Worm (Caenorhabditis elegans): Measurements from ENCODE around the gene sut-1.

Gene sut-1

ce11 chrII:1163275-1163674 is 40.2 kb upstream of the sut-1 start, which contains the start of gene T23F4.2:
Gene T23F4.2 (plus strand): TSS chrII:1163575.
- no peak for TF ChIP-seq arid-1 (GFP tag; conservative IDR thresholded peaks at IDR 0.05)
- TF ChIP-seq dmd-8 (GFP tag; IDR thresholded peaks at IDR 0.05), result no peak
- TF ChIP-seq F49E8.2 (tag; optimal IDR thresholded peaks at IDR 0.05; ENCODE audit: borderline replicate concordance), result no peak
- no peak for TF ChIP-seq snpc-4 (tag; optimal IDR thresholded peaks at IDR 0.05)
- no peak for TF ChIP-seq Y48G9A.11 (GFP tag; IDR thresholded peaks at IDR 0.05)
- TF ChIP-seq Y75B8A.6 (GFP tag; IDR thresholded peaks at IDR 0.05), result no peak
- TF ChIP-seq php-3 (GFP tag; IDR thresholded peaks at IDR 0.05), result no peak
- no peak for TF ChIP-seq ceh-62 (tag; optimal IDR thresholded peaks at IDR 0.05)
- TF ChIP-seq daf-16 (GFP tag; optimal IDR thresholded peaks at IDR 0.05), result no peak
- no peak for TF ChIP-seq daf-16 (tag; optimal IDR thresholded peaks at IDR 0.05)
- no peak for TF ChIP-seq aly-2 (tag; optimal IDR thresholded peaks at IDR 0.05)

DNA sequence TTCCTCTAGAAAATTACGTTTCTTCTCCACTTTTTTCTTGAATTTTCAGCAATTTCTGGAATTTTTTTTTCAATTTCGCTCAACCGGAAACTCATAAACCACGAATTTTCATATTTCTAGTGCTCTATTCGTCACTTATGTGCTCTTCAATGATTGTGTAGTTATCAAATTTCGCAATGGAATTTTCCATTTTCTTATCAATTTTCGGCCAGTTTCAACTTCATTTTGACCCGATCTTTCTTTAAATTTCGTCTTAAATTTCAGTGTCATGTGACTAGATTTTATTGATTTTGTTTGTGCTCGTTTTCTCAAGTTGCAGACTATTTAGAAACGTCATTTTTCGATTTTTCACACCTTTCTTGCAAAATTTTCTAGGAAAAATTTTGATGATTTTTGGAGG is 36.7 kb upstream of the sut-1 start:
- TF ChIP-seq dmd-6 (GFP tag; IDR thresholded peaks at IDR 0.05), result peak; percentile 65; the same call in 1 of the 2 replicates
- no peak for TF ChIP-seq daf-8 (GFP tag; IDR thresholded peaks at IDR 0.05)
- TF ChIP-seq R02D3.7 (tag; optimal IDR thresholded peaks at IDR 0.05), result no peak
- TF ChIP-seq hlh-30 (tag; optimal IDR thresholded peaks at IDR 0.05; ENCODE audit: insufficient read depth), result no peak
- TF ChIP-seq snpc-4 (tag; optimal IDR thresholded peaks at IDR 0.05), result no peak
- TF ChIP-seq T26A8.4 (GFP tag; IDR thresholded peaks at IDR 0.05), result no peak
- no peak for TF ChIP-seq dpl-1 (GFP tag; optimal IDR thresholded peaks at IDR 0.05)
- TF ChIP-seq php-3 (GFP tag; IDR thresholded peaks at IDR 0.05), result 0 out of 2 replicates have a peak, but pooled peaks have one; percentile 44
- TF ChIP-seq hlh-11 (tag; optimal IDR thresholded peaks at IDR 0.05), result peak; percentile 31
- TF ChIP-seq lin-15B (tag; optimal IDR thresholded peaks at IDR 0.05), result no peak
- TF ChIP-seq spr-3 (GFP tag; optimal IDR thresholded peaks at IDR 0.05), result no peak
- TF ChIP-seq nhr-28 (tag; optimal IDR thresholded peaks at IDR 0.05), result peak; percentile 69
- TF ChIP-seq nhr-11 (tag; optimal IDR thresholded peaks at IDR 0.05), result no peak
- no peak for TF ChIP-seq F49E8.2 (tag; optimal IDR thresholded peaks at IDR 0.05; ENCODE audit: borderline replicate concordance)
- TF ChIP-seq egl-27 (tag; optimal IDR thresholded peaks at IDR 0.05), result no peak
- TF ChIP-seq dmd-8 (GFP tag; IDR thresholded peaks at IDR 0.05), result no peak
- no peak for TF ChIP-seq nhr-111 (GFP tag; optimal IDR thresholded peaks at IDR 0.05)
- TF ChIP-seq ceh-44 (GFP tag; IDR thresholded peaks at IDR 0.05), result no peak
- peak; percentile 30 for TF ChIP-seq dve-1 (tag; optimal IDR thresholded peaks at IDR 0.05; ENCODE audit: insufficient read depth)
- peak; percentile 70 for TF ChIP-seq pqm-1 (tag; optimal IDR thresholded peaks at IDR 0.05)
- TF ChIP-seq fkh-10 (GFP tag; optimal IDR thresholded peaks at IDR 0.05), result no peak
- no peak for TF ChIP-seq egl-43 (GFP tag; IDR thresholded peaks at IDR 0.05)
- TF ChIP-seq unc-62 (GFP tag; optimal IDR thresholded peaks at IDR 0.05 in 1 of 2), result no peak
- no peak for TF ChIP-seq unc-62 (tag; optimal IDR thresholded peaks at IDR 0.05)
- TF ChIP-seq daf-16 (GFP tag; optimal IDR thresholded peaks at IDR 0.05), result no peak
- TF ChIP-seq daf-16 (tag; optimal IDR thresholded peaks at IDR 0.05), result peak; percentile 42

DNA sequence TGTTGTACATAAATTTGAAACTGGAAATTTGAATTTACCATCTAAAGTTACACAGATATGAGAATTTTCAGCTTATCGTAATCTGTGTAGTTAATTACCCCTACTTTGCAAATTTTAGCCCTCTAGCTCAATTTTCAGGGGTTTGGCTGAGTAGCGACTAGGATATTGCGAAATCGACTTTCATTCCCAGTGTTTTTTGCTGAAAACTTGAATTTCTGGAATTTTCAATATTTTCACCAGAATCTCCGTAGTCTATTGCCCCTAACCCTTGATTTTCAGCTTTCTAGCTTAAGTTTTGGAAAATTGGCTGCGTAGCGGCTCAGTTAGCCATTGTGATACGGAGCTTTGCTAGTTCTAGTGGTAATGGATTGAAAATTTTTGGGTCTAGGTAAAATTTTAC is 34.1 kb upstream of the sut-1 start:
- TF ChIP-seq aha-1 (tag), result peak; percentile 77
- TF ChIP-seq lin-15B (tag; optimal IDR thresholded peaks at IDR 0.05), result no peak
- TF ChIP-seq zfp-2 (tag; optimal IDR thresholded peaks at IDR 0.05), result peak; percentile 59

DNA sequence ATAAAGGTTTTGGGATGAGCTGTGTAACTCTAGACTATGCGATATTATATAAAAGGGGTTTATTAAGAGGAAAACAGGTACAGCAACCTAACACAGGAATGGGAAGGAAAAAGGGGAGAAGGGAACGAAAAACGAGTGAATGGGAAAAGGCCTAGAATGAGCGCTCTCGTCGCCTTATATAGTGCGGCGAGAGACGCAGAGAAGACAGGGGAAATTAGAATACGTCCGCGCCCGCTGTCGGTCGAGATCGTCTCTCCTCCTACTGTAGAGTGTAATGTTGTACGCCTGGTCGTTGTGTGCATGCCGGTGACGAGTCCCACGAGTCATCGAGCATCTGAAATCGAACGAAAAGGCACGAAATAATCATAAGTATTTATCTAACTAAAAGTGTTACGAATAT is 30.2 kb upstream of the sut-1 start:
- TF ChIP-seq dve-1 (tag; optimal IDR thresholded peaks at IDR 0.05; ENCODE audit: insufficient read depth) (no peak), Y5F2A.4 (GFP tag; optimal IDR thresholded peaks at IDR 0.05) (no peak), lin-39 (tag; optimal IDR thresholded peaks at IDR 0.05) (no peak), ctbp-1 (GFP tag; IDR thresholded peaks at IDR 0.05) (no peak), zip-11 (GFP tag; IDR thresholded peaks at IDR 0.05) (no peak), mep-1 (tag; optimal IDR thresholded peaks at IDR 0.05) (no peak), dpl-1 (GFP tag; optimal IDR thresholded peaks at IDR 0.05) (no peak), mdt-29 (GFP tag; IDR thresholded peaks at IDR 0.05) (no peak), lim-7 (GFP tag; IDR thresholded peaks at IDR 0.05) (no peak), nhr-76 (tag; optimal IDR thresholded peaks at IDR 0.05) (no peak), Y105C5A.15 (GFP tag; IDR thresholded peaks at IDR 0.05) (no peak), lin-38 (GFP tag; IDR thresholded peaks at IDR 0.05) (peak; percentile 55), duxl-1 (tag; optimal IDR thresholded peaks at IDR 0.05; ENCODE audit: poor library complexity) (no peak), lin-13 (GFP tag; optimal IDR thresholded peaks at IDR 0.05) (no peak), F10B5.3 (tag; optimal IDR thresholded peaks at IDR 0.05) (no peak), hlh-11 (tag; optimal IDR thresholded peaks at IDR 0.05) (no peak), Y48G9A.11 (GFP tag; IDR thresholded peaks at IDR 0.05) (peak; percentile 8; the same call in 1 of the 2 replicates)
